Fruit fly (Drosophila melanogaster) whole organism, embryonic: Measurements from ENCODE around the gene Tom.

Source experiments
- Abd-B ChIP-seq: fragments of 200-800 bp; sonication (Bioruptor generic); optimal IDR thresholded peaks from 2 replicates; lab custom pipeline; 2018; ENCODE audit warnings: missing biosample characterization, mild to moderate bottlenecking, missing genetic modification characterization, moderate library complexity
- Asciz ChIP-seq: fragments of 200-800 bp; sonication (Bioruptor generic); optimal IDR thresholded peaks from 2 replicates; lab custom pipeline; 2017; ENCODE audit warnings: missing biosample characterization, mild to moderate bottlenecking, missing genetic modification characterization, missing genetic modification reagents
- CG10209 ChIP-seq: fragments of 200-800 bp; sonication (Bioruptor generic); optimal IDR thresholded peaks from 3 replicates; lab custom pipeline; 2017; ENCODE audit warnings: missing biosample characterization, mild to moderate bottlenecking, missing genetic modification characterization, missing genetic modification reagents
- CG12659 ChIP-seq: fragments of 200-800 bp; sonication (Bioruptor generic); optimal IDR thresholded peaks from 3 replicates; lab custom pipeline; 2017; ENCODE audit warnings: mild to moderate bottlenecking, missing biosample characterization, missing genetic modification reagents, missing genetic modification characterization
- CG14441 ChIP-seq: fragments of 200-800 bp; sonication (Bioruptor generic); IDR thresholded peaks from 2 replicates; pipeline ENCODE4 v1.3.6; 2022; ENCODE audit warnings: missing biosample characterization, missing genetic modification characterization
- CG16815 ChIP-seq: fragments of 200-800 bp; sonication (Bioruptor generic); optimal IDR thresholded peaks from 3 replicates; lab custom pipeline; 2017; ENCODE audit warnings: missing biosample characterization, mild to moderate bottlenecking, missing genetic modification characterization
- CG17361 ChIP-seq: fragments of 200-800 bp; sonication (Bioruptor generic); IDR thresholded peaks from 3 replicates; pipeline ENCODE4 v1.3.6; 2022; ENCODE audit warnings: missing biosample characterization, missing genetic modification characterization
- CG18476 ChIP-seq: fragments of 200-800 bp; sonication (Bioruptor generic); optimal IDR thresholded peaks from 2 replicates; lab custom pipeline; 2016; ENCODE audit warnings: missing biosample characterization, mild to moderate bottlenecking, missing genetic modification characterization
- CG2202 ChIP-seq: fragments of 200-800 bp; sonication (Bioruptor generic); optimal IDR thresholded peaks from 2 replicates; lab custom pipeline; 2018; ENCODE audit warnings: missing biosample characterization, mild to moderate bottlenecking, missing genetic modification characterization
- CG2678 ChIP-seq: fragments of 200-800 bp; sonication (Bioruptor generic); optimal IDR thresholded peaks from 3 replicates; lab custom pipeline; 2019; ENCODE audit warnings: missing biosample characterization, mild to moderate bottlenecking, missing genetic modification characterization, moderate library complexity
- CG31365 ChIP-seq: fragments of 200-800 bp; sonication (Bioruptor generic); optimal IDR thresholded peaks from 2 replicates; lab custom pipeline; 2018; ENCODE audit warnings: missing biosample characterization, mild to moderate bottlenecking, missing genetic modification characterization
- CG31388 ChIP-seq: fragments of 200-800 bp; sonication (Bioruptor generic); optimal IDR thresholded peaks from 2 replicates; lab custom pipeline; 2016; ENCODE audit warnings: missing biosample characterization, missing genetic modification characterization
- CG4282 ChIP-seq: fragments of 200-800 bp; sonication (Bioruptor generic); optimal IDR thresholded peaks from 2 replicates; lab custom pipeline; 2016; ENCODE audit warnings: missing biosample characterization, missing genetic modification characterization
- CG7839 ChIP-seq: fragments of 200-800 bp; sonication (Bioruptor generic); optimal IDR thresholded peaks from 3 replicates; lab custom pipeline; 2018; ENCODE audit warnings: missing biosample characterization, mild to moderate bottlenecking, missing genetic modification characterization, moderate library complexity
- CG8281 ChIP-seq: fragments of 200-800 bp; sonication (Bioruptor generic); optimal IDR thresholded peaks from 2 replicates; lab custom pipeline; 2018; ENCODE audit warnings: missing biosample characterization, mild to moderate bottlenecking, missing genetic modification characterization, moderate library complexity
- CG8359 ChIP-seq: fragments of 200-800 bp; sonication (Bioruptor generic); optimal IDR thresholded peaks from 2 replicates; lab custom pipeline; 2017; ENCODE audit warnings: missing biosample characterization, mild to moderate bottlenecking, missing genetic modification characterization, borderline replicate concordance
- CG8765 ChIP-seq: fragments of 200-800 bp; sonication (Bioruptor generic); IDR thresholded peaks from 2 replicates; pipeline ENCODE4 v1.3.6; 2022; ENCODE audit warnings: missing biosample characterization, missing genetic modification characterization
- CG8924 ChIP-seq: fragments of 200-800 bp; optimal IDR thresholded peaks from 3 replicates; lab custom pipeline; 2019; ENCODE audit warnings: missing biosample characterization, mild to moderate bottlenecking, missing genetic modification characterization, moderate library complexity
- CrebB ChIP-seq: fragments of 200-800 bp; sonication (Bioruptor generic); optimal IDR thresholded peaks from 3 replicates; lab custom pipeline; 2018; ENCODE audit warnings: missing biosample characterization, mild to moderate bottlenecking, missing genetic modification characterization
- Dad ChIP-seq: fragments of 200-800 bp; sonication (Bioruptor generic); optimal IDR thresholded peaks from 3 replicates; lab custom pipeline; 2016; ENCODE audit warnings: missing biosample characterization, missing genetic modification characterization
- Dip2 ChIP-seq: fragments of 200-800 bp; sonication (Bioruptor generic); IDR thresholded peaks from 2 replicates; pipeline ENCODE4 v1.3.6; 2022; ENCODE audit warnings: missing biosample characterization, missing genetic modification characterization
- Dp ChIP-seq: fragments of 200-800 bp; sonication (Bioruptor generic); optimal IDR thresholded peaks from 2 replicates; lab custom pipeline; 2018; ENCODE audit warnings: missing biosample characterization, mild to moderate bottlenecking, missing genetic modification characterization, moderate library complexity
- HLH54F ChIP-seq: fragments of 200-800 bp; sonication (Bioruptor generic); optimal IDR thresholded peaks from 3 replicates; lab custom pipeline; 2016; ENCODE audit warnings: missing biosample characterization, missing genetic modification characterization
- Hey ChIP-seq: fragments of 200-800 bp; sonication (Bioruptor generic); optimal IDR thresholded peaks from 3 replicates; lab custom pipeline; 2018; ENCODE audit warnings: missing biosample characterization, mild to moderate bottlenecking, missing genetic modification characterization
- Jarid2 ChIP-seq: fragments of 200-800 bp; sonication (Bioruptor generic); optimal IDR thresholded peaks from 3 replicates; lab custom pipeline; 2017; ENCODE audit warnings: mild to moderate bottlenecking, missing biosample characterization, missing genetic modification reagents, missing genetic modification characterization
- Med ChIP-seq: fragments of 200-800 bp; sonication (Bioruptor generic); peaks from one replicate; lab custom pipeline; 2016; ENCODE audit warnings: missing biosample characterization, missing genetic modification characterization, mild to moderate bottlenecking, inconsistent platforms, moderate library complexity
- Mrtf ChIP-seq: fragments of 200-800 bp; sonication (Bioruptor generic); IDR thresholded peaks from 3 replicates; pipeline ENCODE4 v1.3.6; 2022; ENCODE audit warnings: missing biosample characterization, missing genetic modification characterization
- Nf-YB ChIP-seq: fragments of 200-800 bp; sonication (Bioruptor generic); optimal IDR thresholded peaks from 3 replicates; lab custom pipeline; 2019; ENCODE audit warnings: missing biosample characterization, mild to moderate bottlenecking, missing genetic modification characterization, moderate library complexity
- Oaz ChIP-seq: fragments of 200-800 bp; sonication (Bioruptor generic); IDR thresholded peaks from 2 replicates; pipeline ENCODE4 v1.3.6; 2022; ENCODE audit warnings: missing biosample characterization, missing genetic modification characterization
- Opbp ChIP-seq: fragments of 200-800 bp; sonication (Bioruptor generic); IDR thresholded peaks from 3 replicates; pipeline ENCODE4 v1.3.6; 2022; ENCODE audit warnings: missing biosample characterization, missing genetic modification characterization; ENCODE audit not compliant: partially characterized antibody
- Rfx ChIP-seq: fragments of 200-800 bp; sonication (Bioruptor generic); IDR thresholded peaks from 2 replicates; pipeline ENCODE4 v1.3.6; 2022; ENCODE audit warnings: missing biosample characterization, missing genetic modification characterization
- Sry-δ ChIP-seq: fragments of 200-800 bp; sonication (Bioruptor generic); optimal IDR thresholded peaks from 2 replicates; lab custom pipeline; 2016; ENCODE audit warnings: missing biosample characterization, missing genetic modification characterization
- Stat92E ChIP-seq, 3 experiments: fragments of >200 bp in 2 of 3; fragments of 200-800 bp in 1 of 3; sonication (Bioruptor generic) in 1 of 3; optimal IDR thresholded peaks; 2 replicates each; lab custom pipeline; 2017 to 2019; ENCODE audit warnings: missing biosample characterization in 3 of 3, missing genetic modification characterization in 3 of 3, mild to moderate bottlenecking in 1 of 3, moderate library complexity in 1 of 3
- caup ChIP-seq: fragments of 200-800 bp; sonication (Bioruptor generic); optimal IDR thresholded peaks from 3 replicates; lab custom pipeline; 2017; ENCODE audit warnings: missing biosample characterization, mild to moderate bottlenecking, missing genetic modification characterization, moderate library complexity; ENCODE audit not compliant: severe bottlenecking
- dan ChIP-seq: fragments of 200-800 bp; sonication (Bioruptor generic); IDR thresholded peaks from 2 replicates; pipeline ENCODE4 v1.3.6; 2022; ENCODE audit warnings: missing biosample characterization, missing genetic modification characterization
- dmrt11E ChIP-seq: fragments of 200-800 bp; sonication (Bioruptor generic); optimal IDR thresholded peaks from 3 replicates; lab custom pipeline; 2018; ENCODE audit warnings: missing biosample characterization, mild to moderate bottlenecking, missing genetic modification characterization, moderate library complexity
- gfzf ChIP-seq: fragments of 200-800 bp; sonication (Bioruptor generic); optimal IDR thresholded peaks from 2 replicates; lab custom pipeline; 2016; ENCODE audit warnings: missing biosample characterization, mild to moderate bottlenecking, missing genetic modification characterization, moderate library complexity
- hth ChIP-seq: fragments of >200 bp; optimal IDR thresholded peaks from 2 replicates; lab custom pipeline; 2017; ENCODE audit warnings: inconsistent platforms
- ind ChIP-seq: fragments of 200-800 bp; sonication (Bioruptor generic); optimal IDR thresholded peaks from 3 replicates; lab custom pipeline; 2016; ENCODE audit warnings: missing biosample characterization, missing genetic modification characterization
- jing ChIP-seq: fragments of 200-800 bp; sonication (Bioruptor generic); optimal IDR thresholded peaks from 2 replicates; lab custom pipeline; 2018; ENCODE audit warnings: missing biosample characterization, mild to moderate bottlenecking, missing genetic modification characterization
- jumu ChIP-seq: fragments of 200-800 bp; sonication (Bioruptor generic); optimal IDR thresholded peaks from 3 replicates; lab custom pipeline; 2016; ENCODE audit warnings: missing biosample characterization, missing genetic modification characterization
- lbe ChIP-seq: fragments of 200-800 bp; sonication (Bioruptor generic); optimal IDR thresholded peaks from 2 replicates; lab custom pipeline; 2016; ENCODE audit warnings: missing biosample characterization, mild to moderate bottlenecking, missing genetic modification characterization
- nom ChIP-seq: fragments of 200-800 bp; sonication (Bioruptor generic); optimal IDR thresholded peaks from 2 replicates; lab custom pipeline; 2017; ENCODE audit warnings: missing biosample characterization, missing genetic modification characterization, mild to moderate bottlenecking, moderate library complexity, missing genetic modification reagents
- onecut ChIP-seq: fragments of 200-800 bp; sonication (Bioruptor generic); IDR thresholded peaks from 2 replicates; pipeline ENCODE4 v1.3.6; 2022; ENCODE audit warnings: missing biosample characterization, missing genetic modification characterization
- pho ChIP-seq: fragments of 200-800 bp; sonication (Bioruptor generic); optimal IDR thresholded peaks from 2 replicates; lab custom pipeline; 2016; ENCODE audit warnings: missing biosample characterization, missing genetic modification characterization
- pita ChIP-seq: fragments of 200-800 bp; sonication (Bioruptor generic); optimal IDR thresholded peaks from 2 replicates; lab custom pipeline; 2017; ENCODE audit warnings: missing biosample characterization, mild to moderate bottlenecking, missing genetic modification characterization
- salm ChIP-seq: fragments of 200-800 bp; sonication (Bioruptor generic); optimal IDR thresholded peaks from 2 replicates; lab custom pipeline; 2018; ENCODE audit warnings: missing biosample characterization, mild to moderate bottlenecking, missing genetic modification characterization
- shn ChIP-seq: fragments of 200-800 bp; sonication (Bioruptor generic); optimal IDR thresholded peaks from 3 replicates; lab custom pipeline; 2016; ENCODE audit warnings: missing biosample characterization, missing genetic modification characterization
- sr ChIP-seq: fragments of 200-800 bp; sonication (Bioruptor generic); IDR thresholded peaks from 3 replicates; pipeline ENCODE4 v1.3.6; 2022; ENCODE audit warnings: missing biosample characterization, missing genetic modification characterization
- unc-4 ChIP-seq: fragments of 200-800 bp; sonication (Bioruptor generic); IDR thresholded peaks from 2 replicates; pipeline ENCODE4 v1.3.6; 2022; ENCODE audit warnings: missing biosample characterization, missing genetic modification characterization; ENCODE audit not compliant: partially characterized antibody
- zen ChIP-seq: fragments of 200-800 bp; sonication (Bioruptor generic); optimal IDR thresholded peaks from 3 replicates; lab custom pipeline; 2018; ENCODE audit warnings: missing biosample characterization, mild to moderate bottlenecking, missing genetic modification characterization, moderate library complexity

Gene Tom

dm6 chr3L:14969171-14969570, at the start of gene Tom (continued):
- TF ChIP-seq Dip2 (GFP tag; lab: Robert Waterston, UW) (no peak), CG8359 (GFP tag; lab: Kevin White, UChicago) (no peak), hth (no peak), CG2202 (tag; lab: Kevin White, UChicago) (no peak), gfzf (no peak), Abd-B (GFP tag; lab: Kevin White, UChicago) (no peak), CG7839 (no peak), jumu (GFP tag; lab: Kevin White, UChicago) (no peak), Opbp (GFP tag; lab: Robert Waterston, UW) (0 out of 3 replicates have a peak, but pooled peaks have one; percentile 19), CG31365 (no peak), jing (no peak), CG12659 (GFP tag; lab: Kevin White, UChicago) (no peak), CG8765 (GFP tag; lab: Robert Waterston, UW) (no peak), unc-4 (GFP tag; lab: Robert Waterston, UW) (no peak), CG31388 (GFP tag; lab: Kevin White, UChicago) (no peak), shn (no peak), Dad (GFP tag; lab: Kevin White, UChicago) (no peak), Stat92E (GFP tag; optimal IDR thresholded peaks at IDR 0.05; lab: Kevin White, UChicago) (peak in 1 of 3 experiments; percentile 1), Hey (tag; lab: Kevin White, UChicago) (no peak), CG2678 (tag; lab: Kevin White, UChicago) (no peak), CrebB (tag; lab: Kevin White, UChicago) (no peak), Dp (GFP tag; lab: Kevin White, UChicago) (no peak), Med (GFP tag; lab: Kevin White, UChicago) (no peak), Rfx (GFP tag; lab: Robert Waterston, UW) (no peak), pita (GFP tag; lab: Kevin White, UChicago) (no peak), sr (GFP tag; lab: Robert Waterston, UW) (no peak), CG16815 (no peak), nom (GFP tag; lab: Kevin White, UChicago) (peak; percentile 32), caup (GFP tag; lab: Kevin White, UChicago) (no peak), Mrtf (no peak), CG10209 (no peak), HLH54F (no peak), onecut (GFP tag; lab: Robert Waterston, UW) (no peak), CG18476 (GFP tag; lab: Kevin White, UChicago) (no peak), dmrt11E (tag; lab: Kevin White, UChicago) (no peak), CG8281 (tag; lab: Kevin White, UChicago) (no peak), zen (peak; percentile 6), dan (no peak), CG8924 (tag; lab: Kevin White, UChicago) (no peak), salm (tag; lab: Kevin White, UChicago) (no peak), Nf-YB (GFP tag; lab: Kevin White, UChicago) (peak; percentile 96), Oaz (no peak), lbe (GFP tag; lab: Kevin White, UChicago) (peak; percentile 10), CG4282 (GFP tag; lab: Kevin White, UChicago) (no peak), pho (no peak), CG14441 (GFP tag; lab: Robert Waterston, UW) (no peak), Jarid2 (GFP tag; lab: Kevin White, UChicago) (peak; percentile 67), Asciz (no peak), CG17361 (GFP tag; lab: Robert Waterston, UW) (no peak), Sry-δ (GFP tag; lab: Kevin White, UChicago) (no peak), ind (no peak)
